Worm (Caenorhabditis elegans): ENCODE results near the gene nmr-1.

Gene nmr-1

DNA sequence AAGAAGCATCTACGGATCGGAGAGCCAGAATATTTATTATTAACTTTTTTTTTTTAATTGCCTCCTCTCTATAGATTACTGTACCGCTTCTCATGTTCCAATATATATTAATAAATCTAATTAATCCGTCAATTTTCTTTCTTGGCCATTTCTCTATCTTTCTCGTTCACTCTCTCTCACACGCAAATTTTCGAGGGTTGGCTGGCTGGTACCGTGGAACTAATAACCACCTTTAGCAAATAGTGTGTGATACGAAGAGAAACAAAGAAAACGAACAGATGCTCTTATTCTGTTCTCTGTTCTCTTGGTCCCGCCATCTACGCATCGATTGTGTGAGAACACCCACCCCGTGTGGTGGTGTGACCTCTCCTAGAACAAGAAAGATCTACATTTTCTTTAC lies 28.1 kb downstream of the nmr-1 start (continued):
- TF ChIP-seq B0261.1 (tag; optimal IDR thresholded peaks at IDR 0.05) (no peak), let-526 (GFP tag; IDR thresholded peaks at IDR 0.05) (no peak)

DNA sequence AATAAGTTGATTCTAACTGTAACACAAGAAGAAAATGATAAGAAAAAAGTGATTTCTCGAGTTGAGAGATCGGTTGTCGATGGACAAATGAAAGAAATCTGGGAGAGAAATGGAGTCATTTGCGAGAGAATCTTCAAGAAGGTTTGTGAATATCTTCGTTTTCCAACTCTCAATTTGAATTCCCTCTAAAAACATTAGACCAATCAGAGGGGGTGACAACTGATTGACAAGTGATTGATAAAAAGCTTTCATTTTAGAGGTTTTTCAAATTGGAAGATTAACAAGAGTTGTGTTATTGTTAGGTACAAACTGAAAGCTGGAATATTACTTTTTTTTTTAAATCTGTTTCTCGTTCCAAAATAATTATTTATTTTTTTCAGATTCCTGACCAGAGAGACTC lies 28.5 kb downstream of the nmr-1 start:
- no peak for TF ChIP-seq hsf-1 (GFP tag; IDR thresholded peaks at IDR 0.05)
- no peak for TF ChIP-seq ztf-6 (GFP tag; IDR thresholded peaks at IDR 0.05)
- TF ChIP-seq lsl-1 (GFP tag; optimal IDR thresholded peaks at IDR 0.05): no peak
- no peak for TF ChIP-seq K11D2.4 (GFP tag; IDR thresholded peaks at IDR 0.05)
- no peak for TF ChIP-seq zim-3 (tag; optimal IDR thresholded peaks at IDR 0.05)
- no peak for TF ChIP-seq cebp-2 (GFP tag; IDR thresholded peaks at IDR 0.05)
- TF ChIP-seq nhr-90 (tag; optimal IDR thresholded peaks at IDR 0.05): no peak
- TF ChIP-seq F39B2.1 (GFP tag; IDR thresholded peaks at IDR 0.05): no peak
- TF ChIP-seq hlh-26 (GFP tag; conservative IDR thresholded peaks at IDR 0.05): no peak
- TF ChIP-seq unc-130 (GFP tag; optimal IDR thresholded peaks at IDR 0.05): no peak
- TF ChIP-seq sdz-38 (tag; optimal IDR thresholded peaks at IDR 0.05): no peak
- TF ChIP-seq F37B4.10 (GFP tag; IDR thresholded peaks at IDR 0.05): no peak

DNA sequence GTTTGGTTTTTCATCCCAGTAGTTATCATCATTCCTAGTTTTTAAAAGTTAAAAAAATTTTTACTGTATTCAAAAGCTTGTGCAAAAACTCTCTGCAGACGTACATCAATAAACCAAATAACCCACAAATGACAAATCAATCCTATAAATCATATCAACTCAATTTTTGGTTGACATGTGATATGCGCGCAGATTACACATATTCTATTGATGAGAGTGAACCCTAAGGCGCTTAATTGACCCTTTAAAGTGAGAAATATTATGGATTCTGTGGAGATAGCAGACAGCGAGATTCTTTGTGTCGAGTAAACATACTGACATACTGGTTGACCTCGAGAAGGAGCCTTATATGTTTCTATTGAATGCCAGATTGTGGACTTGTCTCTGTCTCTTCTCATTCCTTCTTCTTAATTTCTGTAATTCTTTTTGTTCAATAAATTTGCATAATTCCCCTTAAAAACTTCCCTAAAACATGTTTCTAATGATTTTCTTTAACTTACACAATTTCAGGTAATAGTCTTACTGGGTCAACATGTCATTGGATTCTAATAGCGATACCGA lies 30.1 kb downstream of the nmr-1 start, which contains the start of gene EEED8.2:
Gene EEED8.2, plus strand, starts transcription at position 511 of the 561 bp plus-strand sequence.
- TF ChIP-seq let-607 (tag; optimal IDR thresholded peaks at IDR 0.05) (no peak), pha-4 (tag; optimal IDR thresholded peaks at IDR 0.05) (no peak), ceh-91 (GFP tag; IDR thresholded peaks at IDR 0.05) (no peak), Y53F4B.3 (GFP tag; IDR thresholded peaks at IDR 0.05) (no peak), lin-35 (GFP tag; optimal IDR thresholded peaks at IDR 0.05) (no peak), dpl-1 (GFP tag; optimal IDR thresholded peaks at IDR 0.05) (no peak), ceh-27 (GFP tag; optimal IDR thresholded peaks at IDR 0.05) (no peak), lin-54 (GFP tag; optimal IDR thresholded peaks at IDR 0.05) (no peak), unc-62 (GFP tag; optimal IDR thresholded peaks at IDR 0.05) (no peak), rpc-1 (optimal IDR thresholded peaks at IDR 0.05) (no peak), rpc-1 (tag; optimal IDR thresholded peaks at IDR 0.05) (no peak), bed-2 (GFP tag; IDR thresholded peaks at IDR 0.05) (no peak), atf-7 (tag; optimal IDR thresholded peaks at IDR 0.05) (no peak)

DNA sequence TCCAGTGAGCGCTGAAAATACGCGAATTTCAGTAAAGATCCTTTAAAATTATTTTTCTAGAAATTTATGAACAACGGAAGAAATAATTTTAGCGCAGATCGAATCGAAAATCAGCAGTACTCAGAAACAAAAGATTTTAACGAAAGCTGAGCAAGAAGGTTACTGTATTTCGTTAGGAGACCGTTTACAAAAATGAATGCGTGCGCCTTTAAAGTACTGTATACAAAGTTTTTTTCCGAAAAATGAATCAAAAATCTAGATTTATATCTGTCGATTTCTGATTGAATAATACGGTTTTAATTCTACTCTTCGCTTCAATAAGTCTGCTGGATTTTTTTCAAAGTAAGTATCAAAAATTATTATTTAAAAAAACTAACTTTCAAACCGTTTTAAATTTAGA lies 32.4 kb downstream of the nmr-1 start, which contains the start of the genes EEED8.14 and EEED8.3:
Gene EEED8.14, minus strand, starts transcription at position 13 of the 400 bp plus-strand sequence.
Gene EEED8.3, plus strand, starts transcription at position 237 of the 400 bp plus-strand sequence.
- TF ChIP-seq lsl-1 (GFP tag; optimal IDR thresholded peaks at IDR 0.05): peak; percentile 90
- peak; percentile 80 for TF ChIP-seq madf-6 (GFP tag; IDR thresholded peaks at IDR 0.05)
- TF ChIP-seq snpc-1.3 (tag; optimal IDR thresholded peaks at IDR 0.05; ENCODE audit: insufficient read depth): peak; percentile 0
- TF ChIP-seq F33H1.4 (GFP tag; IDR thresholded peaks at IDR 0.05): peak; percentile 85
- no peak for TF ChIP-seq zim-3 (tag; optimal IDR thresholded peaks at IDR 0.05)
- TF ChIP-seq lin-54 (GFP tag; optimal IDR thresholded peaks at IDR 0.05): peak; percentile 13
- TF ChIP-seq attf-5 (GFP tag; optimal IDR thresholded peaks at IDR 0.05): no peak
- TF ChIP-seq madf-8 (GFP tag; conservative IDR thresholded peaks at IDR 0.05): peak; percentile 61
- no peak for TF ChIP-seq ztf-25 (GFP tag; IDR thresholded peaks at IDR 0.05)
- TF ChIP-seq rcor-1 (GFP tag; IDR thresholded peaks at IDR 0.05): no peak
- TF ChIP-seq xnd-1 (tag; optimal IDR thresholded peaks at IDR 0.05): peak; percentile 80
- TF ChIP-seq dpff-1 (tag; optimal IDR thresholded peaks at IDR 0.05): no peak

All from whole organism, young adult.